Worm (Caenorhabditis elegans) whole organism, L4 larva: ENCODE data around the gene F38E1.10.
"Not testable (repeated sequence)": the region's sequence is repeated elsewhere in the genome, so short reads cannot be mapped to it uniquely, and the experiment has no call there.

Experiments used
- D1046.2 ChIP-seq: fragments of 200-800 bp; sonication (Bioruptor generic); IDR thresholded peaks from 2 replicates; pipeline ENCODE4 v1.3.6; 2022; ENCODE audit warnings: missing genetic modification characterization, missing compliant biosample characterization
- F26F4.8 ChIP-seq: fragments of 200-800 bp; sonication (Bioruptor generic); conservative IDR thresholded peaks from 2 replicates; pipeline ENCODE4 v1.3.6; 2022; ENCODE audit warnings: missing genetic modification characterization, missing compliant biosample characterization
- F44E2.7 ChIP-seq: fragments of 200-800 bp; sonication (Bioruptor generic); IDR thresholded peaks from 2 replicates; pipeline ENCODE4 v2.1.2; 2022; ENCODE audit warnings: missing genetic modification characterization, missing compliant biosample characterization
- Y105C5A.15 ChIP-seq: fragments of 200-800 bp; sonication (Bioruptor generic); IDR thresholded peaks from 2 replicates; pipeline ENCODE4 v1.3.6; 2022; ENCODE audit warnings: missing genetic modification characterization, missing compliant biosample characterization
- Y48G9A.11 ChIP-seq: fragments of 200-800 bp; sonication (Bioruptor generic); IDR thresholded peaks from 2 replicates; pipeline ENCODE4 v1.3.6; 2022; ENCODE audit warnings: missing genetic modification reagents, missing genetic modification characterization, missing compliant biosample characterization
- ceh-20 ChIP-seq: fragments of 200-800 bp; sonication (Bioruptor generic); IDR thresholded peaks from 2 replicates; pipeline ENCODE4 v1.3.6; 2022; ENCODE audit warnings: missing genetic modification reagents, missing genetic modification characterization, missing compliant biosample characterization
- daf-12 ChIP-seq: fragments of 150-350 bp; optimal IDR thresholded peaks from 2 replicates; lab custom pipeline; 2014; ENCODE audit warnings: missing biosample characterization, missing genetic modification reagents, missing genetic modification characterization
- dmd-8 ChIP-seq: fragments of 200-800 bp; sonication (Bioruptor generic); IDR thresholded peaks from 2 replicates; pipeline ENCODE4 v1.3.6; 2022; ENCODE audit warnings: missing genetic modification characterization, missing compliant biosample characterization
- fos-1 ChIP-seq: fragments of 150-350 bp; optimal IDR thresholded peaks from 2 replicates; lab custom pipeline; 2014; ENCODE audit warnings: missing biosample characterization, missing genetic modification characterization
- hlh-30 ChIP-seq: sonication (generic microtip); optimal IDR thresholded peaks from 2 replicates; lab custom pipeline; 2017; ENCODE audit warnings: antibody characterized with exemption, mild to moderate bottlenecking, missing genetic modification characterization, missing compliant biosample characterization; ENCODE audit not compliant: insufficient read depth
- jun-1 ChIP-seq: fragments of 150-350 bp; optimal IDR thresholded peaks from 2 replicates; lab custom pipeline; 2014; ENCODE audit warnings: missing biosample characterization, missing genetic modification reagents, missing genetic modification characterization
- lim-7 ChIP-seq: fragments of 200-800 bp; sonication (Bioruptor generic); IDR thresholded peaks from 2 replicates; pipeline ENCODE4 v1.3.6; 2022; ENCODE audit warnings: missing genetic modification characterization, missing compliant biosample characterization
- lin-1 ChIP-seq: fragments of 200-800 bp; sonication (Bioruptor generic); IDR thresholded peaks from 2 replicates; pipeline ENCODE4 v1.3.6; 2022; ENCODE audit warnings: missing genetic modification reagents, missing genetic modification characterization, missing compliant biosample characterization
- lin-13 ChIP-seq: fragments of 150-350 bp; optimal IDR thresholded peaks from 2 replicates; lab custom pipeline; 2014; ENCODE audit warnings: missing biosample characterization, missing genetic modification reagents, missing genetic modification characterization
- lin-29 ChIP-seq: fragments of 200-800 bp; sonication (Bioruptor generic); IDR thresholded peaks from 2 replicates; pipeline ENCODE4 v1.3.6; 2022; ENCODE audit warnings: missing genetic modification reagents, missing genetic modification characterization, missing compliant biosample characterization
- lin-39 ChIP-seq: fragments of 150-350 bp; optimal IDR thresholded peaks from 2 replicates; lab custom pipeline; 2014; ENCODE audit warnings: missing biosample characterization, missing genetic modification reagents, missing genetic modification characterization
- madf-5 ChIP-seq, 2 experiments: fragments of 200-800 bp; sonication (Bioruptor generic); IDR thresholded peaks; 2 replicates each; pipeline ENCODE4 v1.3.6; 2022; ENCODE audit warnings: missing compliant biosample characterization in 2 of 2, missing genetic modification characterization in 2 of 2
- madf-9 ChIP-seq: fragments of 200-800 bp; sonication (Bioruptor generic); conservative IDR thresholded peaks from 2 replicates; pipeline ENCODE4 v1.3.6; 2022; ENCODE audit warnings: missing genetic modification reagents, missing genetic modification characterization, missing compliant biosample characterization
- mep-1 ChIP-seq: fragments of 150-350 bp; sonication (generic microtip); optimal IDR thresholded peaks from 3 replicates; lab custom pipeline; 2014; ENCODE audit warnings: missing biosample characterization, missing genetic modification characterization
- mxl-3 ChIP-seq: fragments of 200-800 bp; sonication (Bioruptor generic); optimal IDR thresholded peaks from 2 replicates; lab custom pipeline; 2018; ENCODE audit warnings: mild to moderate bottlenecking, missing genetic modification characterization, missing compliant biosample characterization
- nhr-11 ChIP-seq: fragments of 150-350 bp; optimal IDR thresholded peaks from 2 replicates; lab custom pipeline; 2014; ENCODE audit warnings: missing biosample characterization, missing genetic modification characterization
- nhr-111 ChIP-seq: fragments of 200-800 bp; sonication (Bioruptor generic); optimal IDR thresholded peaks from 2 replicates; lab custom pipeline; 2018; ENCODE audit warnings: mild to moderate bottlenecking, missing genetic modification characterization, missing compliant biosample characterization
- nhr-48 ChIP-seq: sonication (generic microtip); optimal IDR thresholded peaks from 2 replicates; lab custom pipeline; 2016; ENCODE audit warnings: mild to moderate bottlenecking, missing genetic modification characterization, missing compliant biosample characterization
- pha-4 ChIP-seq, 2 experiments: fragments of 150-350 bp in 1 of 2; fragments of 200-800 bp in 1 of 2; sonication (Bioruptor generic) in 1 of 2; IDR thresholded peaks in 1 of 2; optimal IDR thresholded peaks in 1 of 2; 2 replicates each; pipeline versions ENCODE4 v1.3.6 to Lab custom; 2014 to 2022; ENCODE audit warnings: missing genetic modification characterization in 2 of 2, missing genetic modification reagents in 2 of 2, missing biosample characterization in 1 of 2, missing compliant biosample characterization in 1 of 2
- set-16 ChIP-seq: fragments of 200-800 bp; sonication (Bioruptor generic); IDR thresholded peaks from 2 replicates; pipeline ENCODE4 v1.3.6; 2022; ENCODE audit warnings: missing genetic modification reagents, missing genetic modification characterization, missing compliant biosample characterization
- snpc-1.2 ChIP-seq: fragments of 200-800 bp; sonication (Bioruptor generic); IDR thresholded peaks from 2 replicates; pipeline ENCODE4 v1.3.6; 2022; ENCODE audit warnings: missing genetic modification reagents, missing genetic modification characterization, missing compliant biosample characterization
- spr-1 ChIP-seq: sonication (generic microtip); optimal IDR thresholded peaks from 2 replicates; lab custom pipeline; 2016; ENCODE audit warnings: mild to moderate bottlenecking, missing genetic modification characterization, missing compliant biosample characterization
- unc-39 ChIP-seq: sonication (generic microtip); optimal IDR thresholded peaks from 2 replicates; lab custom pipeline; 2017; ENCODE audit warnings: missing biosample characterization, missing genetic modification characterization
- unc-62 ChIP-seq, 3 experiments: fragments of 150-350 bp in 1 of 3; sonication (generic microtip); optimal IDR thresholded peaks in 2 of 3; peaks in 1 of 3; 1 replicate in 1 of 3; 2 replicates in 2 of 3; lab custom pipeline; 2014 to 2017; ENCODE audit warnings: missing biosample characterization in 3 of 3, missing genetic modification characterization in 3 of 3, missing genetic modification reagents in 3 of 3, missing genotype in 1 of 3
- ztf-7 ChIP-seq: fragments of 150-350 bp; optimal IDR thresholded peaks from 2 replicates; lab custom pipeline; 2014; ENCODE audit warnings: missing biosample characterization, missing genetic modification characterization

Gene F38E1.10

DNA sequence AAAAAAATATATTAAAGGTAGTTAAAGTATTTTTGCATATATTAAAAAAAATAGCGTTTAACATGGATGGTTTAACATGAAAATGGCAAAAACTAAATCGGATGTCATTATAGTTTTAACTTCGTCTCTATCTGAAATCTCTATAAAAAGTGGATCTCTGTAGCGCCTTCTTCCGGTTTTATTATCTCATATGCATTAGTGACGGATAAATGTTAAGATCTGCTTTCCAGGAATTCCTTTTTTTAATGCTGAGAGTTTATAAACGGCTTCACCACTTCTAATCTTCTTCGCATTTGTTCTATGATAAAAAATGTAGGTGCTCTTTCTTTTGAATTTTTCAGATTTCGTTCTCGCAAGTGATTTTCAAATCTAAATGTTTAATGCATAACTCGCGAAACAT is 32.9 kb downstream of the F38E1.10 start:
- TF ChIP-seq daf-12 (tag; lab: Kevin White, UChicago) (no peak), unc-62 (GFP tag; optimal IDR thresholded peaks at IDR 0.05 in 1 of 2; lab: Kevin White, UChicago) (peak in 1 of 2 experiments; percentile 16), unc-62 (tag; optimal IDR thresholded peaks at IDR 0.05; lab: Kevin White, UChicago) (no peak)

DNA sequence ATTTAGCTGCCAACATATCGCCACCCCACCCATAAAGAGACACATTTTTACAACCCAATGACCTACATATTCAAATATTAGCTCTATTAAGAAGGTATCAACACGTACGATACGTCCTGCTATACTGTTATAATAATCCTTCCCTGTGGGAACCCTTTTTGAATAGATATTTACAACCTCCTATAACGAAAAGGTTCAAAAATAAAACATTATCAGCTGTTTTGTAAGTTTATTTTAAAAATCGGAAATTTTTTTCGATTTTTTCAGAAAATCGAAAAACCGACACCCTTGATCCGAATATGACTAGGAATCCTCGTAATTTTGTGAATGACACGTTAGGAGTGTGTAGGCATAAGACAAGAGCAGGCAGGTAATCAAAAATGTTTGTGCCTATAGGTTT is 34.4 kb downstream of the F38E1.10 start, which contains the start of gene C08D8.7:
Gene C08D8.7 (plus strand): TSS at position 301 of the 400 bp plus-strand sequence.
- TF ChIP-seq unc-62 (GFP tag; optimal IDR thresholded peaks at IDR 0.05 in 1 of 2; lab: Kevin White, UChicago): peak in 1 of 2 experiments; percentile 27
- TF ChIP-seq unc-62 (tag; optimal IDR thresholded peaks at IDR 0.05; lab: Kevin White, UChicago): not testable (repeated sequence)

DNA sequence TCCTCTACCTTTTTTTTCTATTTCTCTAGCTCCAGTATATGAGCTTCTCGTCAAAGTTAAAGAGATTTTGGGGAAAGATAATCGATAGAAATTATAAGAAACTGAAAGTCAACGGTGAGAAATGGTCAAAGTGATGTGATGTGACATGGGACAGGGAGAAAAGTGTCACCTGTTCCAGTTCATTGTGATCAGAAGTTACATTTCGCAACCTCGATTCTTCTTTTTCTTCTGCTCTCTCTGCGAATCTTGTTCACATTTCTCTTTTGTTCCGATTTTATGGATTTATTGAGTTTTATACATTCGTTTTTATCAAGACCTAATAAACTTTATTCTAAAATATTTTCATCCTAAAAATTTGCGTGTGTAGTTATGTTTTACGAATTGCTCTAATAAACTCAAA is 39.7 kb downstream of the F38E1.10 start:
- no peak for TF ChIP-seq spr-1
- TF ChIP-seq unc-62 (GFP tag; optimal IDR thresholded peaks at IDR 0.05 in 1 of 2; lab: Kevin White, UChicago): peak in 1 of 2 experiments; percentile 45
- TF ChIP-seq unc-62 (tag; optimal IDR thresholded peaks at IDR 0.05; lab: Kevin White, UChicago): no peak
- peak; percentile 32 for TF ChIP-seq hlh-30 (tag; lab: Kevin White, UChicago)
- TF ChIP-seq, all 104 proteins: peak for 2

DNA sequence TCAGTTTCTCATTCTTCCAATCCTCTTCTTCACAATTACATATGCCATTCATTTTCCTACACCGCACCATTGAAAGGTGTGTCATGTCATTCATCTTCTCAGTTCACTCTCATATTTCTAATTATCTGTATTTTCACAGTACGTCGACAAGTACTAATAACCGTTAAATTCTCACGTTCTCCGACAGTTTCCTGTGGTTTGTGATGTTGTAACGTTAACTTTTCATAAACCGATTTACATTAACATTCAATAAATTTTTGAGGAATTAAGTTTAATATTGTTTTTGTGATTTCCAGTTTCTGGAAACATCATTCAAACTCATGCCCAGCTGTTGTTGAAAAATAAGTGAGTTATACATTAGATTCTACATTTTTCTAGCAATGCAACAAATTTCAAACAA is 41.0 kb downstream of the F38E1.10 start, which contains the start of gene tmd-2:
Gene tmd-2 (plus strand): TSS at position 301 of the 400 bp plus-strand sequence.
- no peak for TF ChIP-seq daf-12 (tag; lab: Kevin White, UChicago)
- no peak for TF ChIP-seq pha-4 (GFP tag; IDR thresholded peaks at IDR 0.05; lab: Robert Waterston, UW)
- TF ChIP-seq pha-4 (tag; optimal IDR thresholded peaks at IDR 0.05; lab: Kevin White, UChicago): no peak
- no peak for TF ChIP-seq lin-13 (GFP tag; lab: Kevin White, UChicago)
- TF ChIP-seq nhr-11 (tag; lab: Kevin White, UChicago): no peak
- no peak for TF ChIP-seq Y48G9A.11 (GFP tag; lab: Robert Waterston, UW)
- no peak for TF ChIP-seq lin-1 (GFP tag; lab: Robert Waterston, UW)
- no peak for TF ChIP-seq mxl-3 (GFP tag; lab: Kevin White, UChicago)
- TF ChIP-seq lin-39: no peak
- TF ChIP-seq mep-1 (tag; lab: Kevin White, UChicago): no peak
- TF ChIP-seq nhr-48 (tag; lab: Kevin White, UChicago): no peak
- TF ChIP-seq F26F4.8: no peak
- TF ChIP-seq madf-5 (GFP tag; IDR thresholded peaks at IDR 0.05; lab: Robert Waterston, UW): no peak
- no peak for TF ChIP-seq ztf-7
- TF ChIP-seq fos-1 (tag; lab: Kevin White, UChicago): no peak
- no peak for TF ChIP-seq nhr-111
- TF ChIP-seq lin-29: no peak
- TF ChIP-seq jun-1 (tag; lab: Kevin White, UChicago): no peak
- TF ChIP-seq hlh-30 (tag; lab: Kevin White, UChicago): no peak
- no peak for TF ChIP-seq unc-39 (tag; lab: Kevin White, UChicago)

DNA sequence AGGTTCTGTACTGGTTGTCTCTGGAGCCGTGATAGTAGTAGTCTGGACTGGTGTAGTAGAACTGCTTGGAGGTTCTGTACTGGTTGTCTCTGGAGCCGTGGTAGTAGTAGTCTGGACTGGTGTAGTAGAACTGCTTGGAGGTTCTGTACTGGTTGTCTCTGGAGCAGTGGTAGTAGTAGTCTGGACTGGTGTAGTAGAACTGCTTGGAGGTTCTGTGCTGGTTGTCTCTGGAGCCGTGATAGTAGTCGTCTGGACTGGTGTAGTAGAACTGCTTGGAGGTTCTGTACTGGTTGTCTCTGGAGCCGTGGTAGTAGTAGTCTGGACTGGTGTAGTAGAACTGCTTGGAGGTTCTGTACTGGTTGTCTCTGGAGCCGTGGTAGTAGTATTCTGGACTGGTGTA is 45.9 kb downstream of the F38E1.10 start:
- TF ChIP-seq F26F4.8: peak; percentile 84
- 0 out of 2 replicates have a peak, but pooled peaks have one; percentile 47 for TF ChIP-seq madf-9 (GFP tag; lab: Robert Waterston, UW)
- TF ChIP-seq madf-5 (GFP tag; IDR thresholded peaks at IDR 0.05; lab: Robert Waterston, UW): peak in 1 of 2 experiments; percentile 50; a peak in 1 of 4 replicates
- peak; percentile 72; the same call in 1 of the 2 replicates for TF ChIP-seq dmd-8 (GFP tag; lab: Robert Waterston, UW)
- TF ChIP-seq Y105C5A.15: 0 out of 2 replicates have a peak, but pooled peaks have one; percentile 57
- 0 out of 2 replicates have a peak, but pooled peaks have one; percentile 29 for TF ChIP-seq snpc-1.2 (GFP tag; lab: Robert Waterston, UW)
- peak; percentile 70 for TF ChIP-seq lim-7 (GFP tag; lab: Robert Waterston, UW)
- TF ChIP-seq F44E2.7 (GFP tag; lab: Robert Waterston, UW): 0 out of 2 replicates have a peak, but pooled peaks have one; percentile 38
- 0 out of 2 replicates have a peak, but pooled peaks have one; percentile 68 for TF ChIP-seq D1046.2 (GFP tag; lab: Robert Waterston, UW)

DNA sequence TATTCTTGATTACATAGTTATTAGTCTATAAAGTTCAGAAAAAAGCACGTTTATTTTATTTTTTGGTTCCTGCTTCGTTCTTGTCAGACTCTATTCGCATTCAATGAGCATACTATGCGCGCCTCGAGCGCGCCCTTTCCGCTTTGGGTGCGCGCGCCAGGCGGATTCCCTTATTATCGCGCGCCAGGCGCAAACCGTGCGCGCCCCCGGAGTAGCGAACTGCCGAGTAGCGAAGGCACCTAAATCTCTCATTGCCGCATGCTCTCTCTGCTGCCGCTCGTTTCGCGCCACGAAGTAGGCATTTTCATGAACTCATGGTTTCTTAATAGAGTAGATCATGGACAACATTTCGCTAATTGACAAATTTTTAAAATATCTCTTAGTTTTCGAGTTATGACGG is 48.2 kb downstream of the F38E1.10 start:
- TF ChIP-seq ceh-20 (GFP tag; lab: Robert Waterston, UW) (no peak), set-16 (GFP tag; lab: Robert Waterston, UW) (peak; percentile 89)
